Fruit fly (Drosophila melanogaster) whole organism, embryonic: ENCODE measurements around the gene Ythdf.
A peak's percentile ranks its signal among the peaks of the same experiment; 100 is the strongest.

ENCODE experiments used
- CG10462 ChIP-seq: fragments of 200-800 bp; sonication (Bioruptor generic); optimal IDR thresholded peaks from 2 replicates; lab custom pipeline; 2016; ENCODE audit warnings: missing biosample characterization, missing genetic modification characterization
- CG12942 ChIP-seq: fragments of 200-800 bp; sonication (Bioruptor generic); optimal IDR thresholded peaks from 3 replicates; lab custom pipeline; 2016; ENCODE audit warnings: missing biosample characterization, missing genetic modification characterization
- CG13424 ChIP-seq: fragments of 200-800 bp; sonication (Bioruptor generic); optimal IDR thresholded peaks from 2 replicates; lab custom pipeline; 2019; ENCODE audit warnings: missing biosample characterization, mild to moderate bottlenecking, missing genetic modification characterization, moderate library complexity
- CG1529 ChIP-seq: fragments of 200-800 bp; sonication (Bioruptor generic); optimal IDR thresholded peaks from 3 replicates; lab custom pipeline; 2018; ENCODE audit warnings: missing biosample characterization, missing genetic modification characterization
- CG17361 ChIP-seq: fragments of 200-800 bp; sonication (Bioruptor generic); IDR thresholded peaks from 3 replicates; pipeline ENCODE4 v1.3.6; 2022; ENCODE audit warnings: missing biosample characterization, missing genetic modification characterization
- CG1832 ChIP-seq: fragments of 200-800 bp; sonication (Bioruptor generic); optimal IDR thresholded peaks from 2 replicates; lab custom pipeline; 2017; ENCODE audit warnings: missing biosample characterization, mild to moderate bottlenecking, missing genetic modification characterization, inconsistent platforms
- CG18476 ChIP-seq: fragments of 200-800 bp; sonication (Bioruptor generic); optimal IDR thresholded peaks from 2 replicates; lab custom pipeline; 2016; ENCODE audit warnings: missing biosample characterization, mild to moderate bottlenecking, missing genetic modification characterization
- CG2199 ChIP-seq: fragments of 200-800 bp; sonication (Bioruptor generic); IDR thresholded peaks from 3 replicates; pipeline ENCODE4 v1.3.6; 2022; ENCODE audit warnings: missing biosample characterization, missing genetic modification characterization
- CG6654 ChIP-seq: fragments of 200-800 bp; sonication (Bioruptor generic); optimal IDR thresholded peaks from 2 replicates; lab custom pipeline; 2017; ENCODE audit warnings: missing biosample characterization, mild to moderate bottlenecking, missing genetic modification characterization
- CG6689 ChIP-seq: fragments of 200-800 bp; sonication (Bioruptor generic); IDR thresholded peaks from 2 replicates; pipeline ENCODE4 v1.3.6; 2022; ENCODE audit warnings: missing biosample characterization, missing genetic modification characterization
- CG6765 ChIP-seq: fragments of 200-800 bp; sonication (Bioruptor generic); optimal IDR thresholded peaks from 3 replicates; lab custom pipeline; 2017; ENCODE audit warnings: missing biosample characterization, mild to moderate bottlenecking, missing genetic modification characterization
- CG8290 ChIP-seq, 3 experiments: fragments of 200-800 bp; sonication (Bioruptor generic); optimal IDR thresholded peaks; 2 replicates each; lab custom pipeline; 2016 to 2019; ENCODE audit warnings: missing biosample characterization in 3 of 3, missing genetic modification characterization in 3 of 3, mild to moderate bottlenecking in 2 of 3, moderate library complexity in 1 of 3
- CG9215 ChIP-seq: fragments of 200-800 bp; sonication (Bioruptor generic); IDR thresholded peaks from 2 replicates; pipeline ENCODE4 v1.3.6; 2022; ENCODE audit warnings: missing biosample characterization, missing genetic modification characterization
- Chrac-16 ChIP-seq: fragments of 200-800 bp; sonication (Bioruptor generic); optimal IDR thresholded peaks from 3 replicates; lab custom pipeline; 2016; ENCODE audit warnings: missing biosample characterization, missing genetic modification characterization
- D19A ChIP-seq: fragments of 200-800 bp; optimal IDR thresholded peaks from 3 replicates; lab custom pipeline; 2019; ENCODE audit warnings: missing biosample characterization, mild to moderate bottlenecking, missing genetic modification characterization, moderate library complexity
- Dek ChIP-seq: fragments of 200-800 bp; sonication (Bioruptor generic); optimal IDR thresholded peaks from 3 replicates; lab custom pipeline; 2019; ENCODE audit warnings: missing biosample characterization, mild to moderate bottlenecking, missing genetic modification characterization, moderate library complexity
- Dip3 ChIP-seq: fragments of 200-800 bp; sonication (Bioruptor generic); optimal IDR thresholded peaks from 3 replicates; lab custom pipeline; 2016; ENCODE audit warnings: missing biosample characterization, missing genetic modification characterization
- Doc2 ChIP-seq: fragments of 200-800 bp; sonication (Bioruptor generic); IDR thresholded peaks from 2 replicates; pipeline ENCODE4 v1.3.6; 2022; ENCODE audit warnings: missing biosample characterization, missing genetic modification characterization
- Doc3 ChIP-seq: fragments of 200-800 bp; sonication (Bioruptor generic); IDR thresholded peaks from 3 replicates; pipeline ENCODE4 v1.3.6; 2022; ENCODE audit warnings: missing biosample characterization, missing genetic modification characterization; ENCODE audit not compliant: partially characterized antibody
- Elba2 ChIP-seq: fragments of 200-800 bp; sonication (Bioruptor generic); optimal IDR thresholded peaks from 3 replicates; lab custom pipeline; 2016; ENCODE audit warnings: missing biosample characterization, missing genetic modification characterization
- Fer1 ChIP-seq: fragments of 200-800 bp; sonication (Bioruptor generic); optimal IDR thresholded peaks from 2 replicates; lab custom pipeline; 2017; ENCODE audit warnings: missing biosample characterization, mild to moderate bottlenecking, missing genetic modification characterization
- H2.0 ChIP-seq: fragments of 200-800 bp; sonication (Bioruptor generic); IDR thresholded peaks from 2 replicates; pipeline ENCODE4 v1.3.6; 2022; ENCODE audit warnings: missing biosample characterization, missing genetic modification characterization
- Hr51 ChIP-seq, 2 experiments: fragments of 200-800 bp; sonication (Bioruptor generic); optimal IDR thresholded peaks; 2 replicates in 1 of 2; 3 replicates in 1 of 2; lab custom pipeline; 2016 to 2018; ENCODE audit warnings: missing biosample characterization in 2 of 2, missing genetic modification characterization in 2 of 2, mild to moderate bottlenecking in 1 of 2, moderate library complexity in 1 of 2
- Hsf ChIP-seq: fragments of 200-800 bp; sonication (Bioruptor generic); optimal IDR thresholded peaks from 3 replicates; lab custom pipeline; 2016; ENCODE audit warnings: missing biosample characterization, missing genetic modification characterization
- Med ChIP-seq: fragments of 200-800 bp; sonication (Bioruptor generic); peaks from one replicate; lab custom pipeline; 2016; ENCODE audit warnings: missing biosample characterization, missing genetic modification characterization, mild to moderate bottlenecking, inconsistent platforms, moderate library complexity
- Pdp1 ChIP-seq, 2 experiments: fragments of 200-800 bp; sonication (Bioruptor generic); optimal IDR thresholded peaks; 3 replicates each; lab custom pipeline; 2016; ENCODE audit warnings: missing biosample characterization in 2 of 2, missing genetic modification characterization in 2 of 2, mild to moderate bottlenecking in 1 of 2, moderate library complexity in 1 of 2
- Rfx ChIP-seq: fragments of 200-800 bp; sonication (Bioruptor generic); IDR thresholded peaks from 2 replicates; pipeline ENCODE4 v1.3.6; 2022; ENCODE audit warnings: missing biosample characterization, missing genetic modification characterization
- Six4 ChIP-seq: fragments of 200-800 bp; sonication (Bioruptor generic); optimal IDR thresholded peaks from 2 replicates; lab custom pipeline; 2016; ENCODE audit warnings: missing biosample characterization, missing genetic modification characterization
- Sry-β ChIP-seq: fragments of 200-800 bp; sonication (Bioruptor generic); optimal IDR thresholded peaks from 2 replicates; lab custom pipeline; 2018; ENCODE audit warnings: missing biosample characterization, mild to moderate bottlenecking, missing genetic modification characterization, moderate library complexity
- ara ChIP-seq: fragments of 200-800 bp; sonication (Bioruptor generic); IDR thresholded peaks from 2 replicates; pipeline ENCODE4 v1.3.6; 2022; ENCODE audit warnings: missing biosample characterization, missing genetic modification characterization
- ato ChIP-seq: fragments of 200-800 bp; sonication (Bioruptor generic); IDR thresholded peaks from 2 replicates; pipeline ENCODE4 v1.3.6; 2022; ENCODE audit warnings: missing biosample characterization, missing genetic modification characterization; ENCODE audit not compliant: partially characterized antibody
- az2 ChIP-seq: fragments of 200-800 bp; sonication (Bioruptor generic); optimal IDR thresholded peaks from 3 replicates; lab custom pipeline; 2016; ENCODE audit warnings: missing biosample characterization, missing genetic modification characterization
- bowl ChIP-seq: fragments of 200-800 bp; sonication (Bioruptor generic); IDR thresholded peaks from 2 replicates; pipeline ENCODE4 v1.3.6; 2022; ENCODE audit warnings: missing biosample characterization, missing genetic modification characterization
- cad ChIP-seq: fragments of >200 bp; optimal IDR thresholded peaks from 2 replicates; lab custom pipeline; 2017; ENCODE audit warnings: missing biosample characterization, missing genetic modification characterization
- chn ChIP-seq: fragments of 200-800 bp; sonication (Bioruptor generic); optimal IDR thresholded peaks from 2 replicates; lab custom pipeline; 2016; ENCODE audit warnings: missing biosample characterization, missing genetic modification characterization
- esg ChIP-seq: fragments of 200-800 bp; sonication (Bioruptor generic); conservative IDR thresholded peaks from 2 replicates; pipeline ENCODE4 v1.3.6; 2022; ENCODE audit warnings: missing biosample characterization, missing genetic modification characterization
- fd96Cb ChIP-seq: fragments of 200-800 bp; sonication (Bioruptor generic); optimal IDR thresholded peaks from 2 replicates; lab custom pipeline; 2018; ENCODE audit warnings: missing biosample characterization, mild to moderate bottlenecking, missing genetic modification characterization, moderate library complexity
- fru ChIP-seq: fragments of >200 bp; optimal IDR thresholded peaks from 2 replicates; lab custom pipeline; 2017
- gfzf ChIP-seq: fragments of 200-800 bp; sonication (Bioruptor generic); optimal IDR thresholded peaks from 2 replicates; lab custom pipeline; 2016; ENCODE audit warnings: missing biosample characterization, mild to moderate bottlenecking, missing genetic modification characterization, moderate library complexity
- gsb ChIP-seq: fragments of 200-800 bp; sonication (Bioruptor generic); IDR thresholded peaks from 2 replicates; pipeline ENCODE4 v1.3.6; 2022; ENCODE audit warnings: missing biosample characterization, missing genetic modification characterization
- ham ChIP-seq: fragments of 200-800 bp; sonication (Bioruptor generic); IDR thresholded peaks from 2 replicates; pipeline ENCODE4 v1.3.6; 2022; ENCODE audit warnings: missing biosample characterization, missing genetic modification characterization
- hb ChIP-seq: fragments of 200-800 bp; sonication (Bioruptor generic); IDR thresholded peaks from 3 replicates; pipeline ENCODE4 v1.3.6; 2022; ENCODE audit warnings: missing biosample characterization, missing genetic modification characterization; ENCODE audit not compliant: partially characterized antibody
- insv ChIP-seq, 2 experiments: fragments of 200-800 bp; sonication (Bioruptor generic); optimal IDR thresholded peaks; 3 replicates each; lab custom pipeline; 2016 to 2018; ENCODE audit warnings: missing biosample characterization in 2 of 2, missing genetic modification characterization in 2 of 2
- kay ChIP-seq: fragments of 200-800 bp; sonication (Bioruptor generic); optimal IDR thresholded peaks from 2 replicates; lab custom pipeline; 2016; ENCODE audit warnings: missing biosample characterization, missing genetic modification characterization
- p53 ChIP-seq: fragments of 200-800 bp; sonication (Bioruptor generic); optimal IDR thresholded peaks from 2 replicates; lab custom pipeline; 2016; ENCODE audit warnings: missing biosample characterization, missing genetic modification characterization
- pfk ChIP-seq: fragments of 200-800 bp; sonication (Bioruptor generic); optimal IDR thresholded peaks from 2 replicates; lab custom pipeline; 2018; ENCODE audit warnings: missing biosample characterization, mild to moderate bottlenecking, missing genetic modification characterization, moderate library complexity
- pum ChIP-seq: fragments of 200-800 bp; sonication (Bioruptor generic); optimal IDR thresholded peaks from 2 replicates; lab custom pipeline; 2016; ENCODE audit warnings: missing biosample characterization, missing genetic modification characterization
- sd ChIP-seq: fragments of 200-800 bp; sonication (Bioruptor generic); optimal IDR thresholded peaks from 3 replicates; lab custom pipeline; 2018; ENCODE audit warnings: missing biosample characterization, mild to moderate bottlenecking, missing genetic modification characterization, moderate library complexity
- sqz ChIP-seq: fragments of 200-800 bp; sonication (Bioruptor generic); optimal IDR thresholded peaks from 3 replicates; lab custom pipeline; 2018; ENCODE audit warnings: missing biosample characterization, mild to moderate bottlenecking, missing genetic modification characterization
- ssp ChIP-seq: fragments of 200-800 bp; sonication (Bioruptor generic); IDR thresholded peaks from 2 replicates; pipeline ENCODE4 v1.3.6; 2022; ENCODE audit warnings: missing biosample characterization, missing genetic modification characterization
- trem ChIP-seq: fragments of 200-800 bp; optimal IDR thresholded peaks from 3 replicates; lab custom pipeline; 2019; ENCODE audit warnings: missing biosample characterization, mild to moderate bottlenecking, missing genetic modification characterization, moderate library complexity

Ythdf gene

dm6 chr3R:25044816-25045551 lies 5.9 kb upstream of the Ythdf start, which contains the start of gene 5PtaseI (continued):
- TF ChIP-seq Elba2 (GFP tag; lab: Kevin White, UChicago) (peak; percentile 4), Dip3 (GFP tag; lab: Kevin White, UChicago) (no peak), H2.0 (GFP tag; lab: Robert Waterston, UW) (no peak), Rfx (no peak), CG2199 (GFP tag; lab: Robert Waterston, UW) (no peak), kay (GFP tag; lab: Kevin White, UChicago) (no peak), ato (GFP tag; lab: Robert Waterston, UW) (no peak), Six4 (GFP tag; lab: Kevin White, UChicago) (no peak), esg (GFP tag; lab: Robert Waterston, UW) (no peak), Hsf (GFP tag; lab: Kevin White, UChicago) (no peak), pfk (GFP tag; lab: Kevin White, UChicago) (no peak), Med (GFP tag; lab: Kevin White, UChicago) (no peak), CG18476 (no peak), cad (GFP tag; lab: Kevin White, UChicago) (no peak), CG9215 (GFP tag; lab: Robert Waterston, UW) (no peak), ara (no peak), Sry-β (GFP tag; lab: Kevin White, UChicago) (no peak), ssp (no peak), gsb (GFP tag; lab: Robert Waterston, UW) (no peak), fd96Cb (tag; lab: Kevin White, UChicago) (no peak), Hr51 (GFP tag; optimal IDR thresholded peaks at IDR 0.05; lab: Kevin White, UChicago) (no peak), Doc3 (GFP tag; lab: Robert Waterston, UW) (no peak), fru (lab: Kevin White, UChicago) (no peak), CG6654 (GFP tag; lab: Kevin White, UChicago) (no peak), CG1529 (GFP tag; lab: Kevin White, UChicago) (no peak), chn (GFP tag; lab: Kevin White, UChicago) (no peak), CG8290 (GFP tag; optimal IDR thresholded peaks at IDR 0.05; lab: Kevin White, UChicago) (no peak), CG8290 (tag; optimal IDR thresholded peaks at IDR 0.05; lab: Kevin White, UChicago) (no peak), CG12942 (GFP tag; lab: Kevin White, UChicago) (no peak), bowl (GFP tag; lab: Robert Waterston, UW) (no peak), sqz (no peak), CG10462 (no peak), p53 (no peak), CG1832 (no peak), pum (GFP tag; lab: Kevin White, UChicago) (no peak), CG17361 (GFP tag; lab: Robert Waterston, UW) (no peak), hb (GFP tag; lab: Robert Waterston, UW) (no peak; the same call in 2 of the 3 replicates), Dek (no peak), sd (tag; lab: Kevin White, UChicago) (no peak), Chrac-16 (GFP tag; lab: Kevin White, UChicago) (no peak), ham (GFP tag; lab: Robert Waterston, UW) (no peak), CG6689 (GFP tag; lab: Robert Waterston, UW) (no peak), Doc2 (no peak), CG6765 (GFP tag; lab: Kevin White, UChicago) (no peak), insv (GFP tag; optimal IDR thresholded peaks at IDR 0.05; lab: Kevin White, UChicago) (no peak), gfzf (GFP tag; lab: Kevin White, UChicago) (peak; percentile 73), Fer1 (peak; percentile 1), trem (tag; lab: Kevin White, UChicago) (peak; percentile 3), CG13424 (tag; lab: Kevin White, UChicago) (no peak), az2 (GFP tag; lab: Kevin White, UChicago) (no peak), Pdp1 (GFP tag; optimal IDR thresholded peaks at IDR 0.05; lab: Kevin White, UChicago) (no peak), D19A (tag; lab: Kevin White, UChicago) (no peak)
